Worm (Caenorhabditis elegans): ENCODE data around the gene C07B5.2.
A peak's percentile ranks its signal among the peaks of the same experiment; 100 is the strongest.

DNA sequence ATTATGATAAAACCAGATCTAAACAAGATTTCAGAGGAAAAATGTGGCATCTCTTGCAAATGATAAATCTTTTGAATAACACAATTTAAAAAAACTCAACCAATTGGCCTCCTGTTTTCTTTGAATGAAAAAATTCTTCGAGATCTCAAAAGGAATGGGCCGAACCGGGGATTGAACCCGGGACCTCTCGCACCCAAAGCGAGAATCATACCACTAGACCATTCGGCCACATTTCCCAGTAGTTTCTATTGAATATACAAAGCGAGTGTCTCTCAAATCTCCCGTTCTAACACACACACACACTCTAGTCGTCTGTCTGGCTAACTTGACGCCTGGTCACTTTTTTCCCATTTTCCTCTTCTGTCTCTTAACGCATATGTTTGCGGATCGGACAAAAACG is 49.4 kb downstream of the C07B5.2 start:
- peak; percentile 73 for TF ChIP-seq dao-5 (tag; optimal IDR thresholded peaks at IDR 0.05)
- peak; percentile 69 for TF ChIP-seq W03F9.2 (tag; optimal IDR thresholded peaks at IDR 0.05)
